Worm (Caenorhabditis elegans) whole organism, L3 larva: ENCODE results near the gene srw-57.
"Not testable (repeated sequence)": the region's sequence is repeated elsewhere in the genome, so short reads cannot be mapped to it uniquely, and the experiment has no call there.

Experiments used
- R02D3.7 ChIP-seq: fragments of 150-350 bp; optimal IDR thresholded peaks from 2 replicates; lab custom pipeline; 2014; ENCODE audit warnings: missing biosample characterization, missing genetic modification characterization
- ama-1 ChIP-seq: fragments of 150-350 bp; optimal IDR thresholded peaks from 2 replicates; lab custom pipeline; 2018
- ceh-16 ChIP-seq: sonication (generic microtip); optimal IDR thresholded peaks from 2 replicates; lab custom pipeline; 2017; ENCODE audit warnings: missing biosample characterization, missing genetic modification characterization
- ceh-82 ChIP-seq: fragments of 150-350 bp; optimal IDR thresholded peaks from 2 replicates; lab custom pipeline; 2014; ENCODE audit warnings: missing biosample characterization, missing genetic modification characterization
- elt-1 ChIP-seq: fragments of 150-350 bp; optimal IDR thresholded peaks from 2 replicates; lab custom pipeline; 2014; ENCODE audit warnings: missing biosample characterization, missing genetic modification characterization
- elt-2 ChIP-seq: sonication (generic microtip); optimal IDR thresholded peaks from 2 replicates; lab custom pipeline; 2016; ENCODE audit warnings: missing genetic modification reagents, mild to moderate bottlenecking, missing genetic modification characterization, missing compliant biosample characterization
- fkh-2 ChIP-seq: fragments of 150-350 bp; optimal IDR thresholded peaks from 2 replicates; lab custom pipeline; 2014; ENCODE audit warnings: missing biosample characterization, missing genetic modification reagents, missing genetic modification characterization
- hmg-11 ChIP-seq: sonication (generic microtip); optimal IDR thresholded peaks from 2 replicates; lab custom pipeline; 2016; ENCODE audit warnings: missing genetic modification characterization, missing compliant biosample characterization
- jun-1 ChIP-seq: fragments of 150-350 bp; optimal IDR thresholded peaks from 2 replicates; lab custom pipeline; 2014; ENCODE audit warnings: missing biosample characterization, missing genetic modification reagents, missing genetic modification characterization
- lin-15B ChIP-seq: fragments of 150-350 bp; optimal IDR thresholded peaks from 2 replicates; lab custom pipeline; 2014; ENCODE audit warnings: missing biosample characterization, missing genetic modification characterization
- lin-39 ChIP-seq: fragments of 150-350 bp; optimal IDR thresholded peaks from 2 replicates; lab custom pipeline; 2018; ENCODE audit warnings: missing biosample characterization, missing genetic modification reagents, missing genetic modification characterization
- mdl-1 ChIP-seq: fragments of 150-350 bp; optimal IDR thresholded peaks from 2 replicates; lab custom pipeline; 2014; ENCODE audit warnings: missing biosample characterization, missing genetic modification characterization
- nfya-1 ChIP-seq: sonication (generic microtip); optimal IDR thresholded peaks from 2 replicates; lab custom pipeline; 2017; ENCODE audit warnings: missing genetic modification characterization, mild to moderate bottlenecking, missing compliant biosample characterization, antibody characterized with exemption, moderate library complexity; ENCODE audit not compliant: insufficient read depth
- nhr-11 ChIP-seq: fragments of 150-350 bp; optimal IDR thresholded peaks from 2 replicates; lab custom pipeline; 2014; ENCODE audit warnings: missing biosample characterization, missing genetic modification characterization
- nhr-23 ChIP-seq: fragments of 150-350 bp; optimal IDR thresholded peaks from 2 replicates; lab custom pipeline; 2014; ENCODE audit warnings: missing biosample characterization, missing genetic modification reagents, missing genetic modification characterization
- nhr-237 ChIP-seq: fragments of 150-350 bp; optimal IDR thresholded peaks from 2 replicates; lab custom pipeline; 2014; ENCODE audit warnings: missing biosample characterization, missing genetic modification characterization
- nhr-28 ChIP-seq: fragments of 150-350 bp; optimal IDR thresholded peaks from 2 replicates; lab custom pipeline; 2014; ENCODE audit warnings: missing biosample characterization, missing genetic modification characterization
- nhr-43 ChIP-seq: sonication (generic microtip); optimal IDR thresholded peaks from 2 replicates; lab custom pipeline; 2016; ENCODE audit warnings: mild to moderate bottlenecking, missing genetic modification characterization, missing compliant biosample characterization; ENCODE audit not compliant: poor library complexity, severe bottlenecking
- nhr-76 ChIP-seq: fragments of 150-350 bp; sonication (generic microtip); optimal IDR thresholded peaks from 5 replicates; lab custom pipeline; 2014; ENCODE audit warnings: missing biosample characterization, missing genetic modification characterization
- nhr-77 ChIP-seq: fragments of 150-350 bp; optimal IDR thresholded peaks from 2 replicates; lab custom pipeline; 2014; ENCODE audit warnings: missing biosample characterization, missing genetic modification characterization
- pha-4 ChIP-seq: fragments of 150-350 bp; optimal IDR thresholded peaks from 2 replicates; lab custom pipeline; 2014; ENCODE audit warnings: missing biosample characterization, missing genetic modification reagents, missing genetic modification characterization
- pqm-1 ChIP-seq: fragments of 150-350 bp; optimal IDR thresholded peaks from 2 replicates; lab custom pipeline; 2017; ENCODE audit warnings: missing biosample characterization, missing genetic modification characterization, inconsistent platforms
- skn-1 ChIP-seq: fragments of 150-350 bp; optimal IDR thresholded peaks from 2 replicates; lab custom pipeline; 2014; ENCODE audit warnings: missing biosample characterization, missing genetic modification characterization
- snpc-4 ChIP-seq: fragments of 150-350 bp; optimal IDR thresholded peaks from 2 replicates; lab custom pipeline; 2014; ENCODE audit warnings: missing biosample characterization, missing genetic modification characterization
- unc-39 ChIP-seq: sonication (generic microtip); optimal IDR thresholded peaks from 4 replicates; lab custom pipeline; 2017; ENCODE audit warnings: missing biosample characterization, missing genetic modification characterization
- zag-1 ChIP-seq: fragments of 150-350 bp; optimal IDR thresholded peaks from 2 replicates; lab custom pipeline; 2014; ENCODE audit warnings: missing biosample characterization, missing genetic modification characterization
- ztf-11 ChIP-seq: fragments of 150-350 bp; optimal IDR thresholded peaks from 2 replicates; lab custom pipeline; 2014; ENCODE audit warnings: missing biosample characterization, missing genetic modification characterization
- ztf-4 ChIP-seq: fragments of 150-350 bp; optimal IDR thresholded peaks from 2 replicates; lab custom pipeline; 2014; ENCODE audit warnings: missing biosample characterization, missing genetic modification characterization

srw-57 gene

ce11 chrV:15996655-15997186 lies 41.9 kb upstream of the srw-57 start, which contains the start of the genes C06C6.9 and C06C6.8:
Gene C06C6.9 (minus strand): TSS chrV:15996755.
Gene C06C6.8 (plus strand): TSS chrV:15997136.
- TF ChIP-seq hmg-11 = no peak
- no peak for TF ChIP-seq mdl-1 (tag; lab: Kevin White, UChicago)
- TF ChIP-seq snpc-4 (tag; lab: Kevin White, UChicago) = no peak
- no peak for TF ChIP-seq lin-15B (tag; lab: Kevin White, UChicago)
- TF ChIP-seq ztf-4 = no peak
- no peak for TF ChIP-seq pqm-1 (tag; lab: Kevin White, UChicago)
- TF ChIP-seq nfya-1 (tag; lab: Kevin White, UChicago) = no peak
- no peak for TF ChIP-seq ceh-16
- no peak for TF ChIP-seq elt-1 (tag; lab: Kevin White, UChicago)
- TF ChIP-seq nhr-23 (tag; lab: Kevin White, UChicago) = no peak
- TF ChIP-seq ama-1 = no peak
- TF ChIP-seq pha-4 = no peak
- no peak for TF ChIP-seq nhr-77
- TF ChIP-seq nhr-237 (tag; lab: Kevin White, UChicago) = no peak
- TF ChIP-seq jun-1 = no peak
- TF ChIP-seq, all 47 proteins: peak for 0

DNA sequence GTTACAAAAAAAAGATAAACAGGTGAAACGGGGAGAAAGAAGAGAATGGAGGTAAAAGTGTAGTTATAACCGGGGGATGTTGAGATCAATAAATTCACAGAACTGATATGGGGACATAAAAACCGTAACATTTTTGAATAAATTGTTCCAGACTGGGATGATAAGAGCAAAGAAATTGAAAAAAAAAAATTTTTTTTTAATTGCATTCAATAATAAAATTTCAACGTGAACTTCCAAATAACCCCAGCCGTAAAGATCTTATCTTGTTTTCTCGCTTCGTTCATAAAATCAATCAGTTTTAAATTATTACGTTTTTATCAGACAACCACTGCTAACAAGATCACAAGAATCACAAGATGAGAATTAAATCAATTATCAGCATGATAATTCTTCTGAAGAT lies 37.0 kb upstream of the srw-57 start, which contains the start of gene C06C6.7:
C06C6.7 (plus strand) TSS at position 301 of the 400 bp plus-strand sequence.
- TF ChIP-seq nhr-76, nhr-23, lin-39 (tag; lab: Kevin White, UChicago): not testable (repeated sequence)
- TF ChIP-seq, all 47 proteins: peak for 0; not testable (repeated sequence) for 47

ce11 chrV:15988074-15988473 lies 33.2 kb upstream of the srw-57 start, which contains the start of gene F36G9.15:
Gene F36G9.15 (minus strand): TSS chrV:15988174.
- TF ChIP-seq nhr-237 (tag; lab: Kevin White, UChicago) (no peak), ceh-82 (no peak), fkh-2 (tag; lab: Kevin White, UChicago) (no peak), pqm-1 (tag; lab: Kevin White, UChicago) (no peak), mdl-1 (tag; lab: Kevin White, UChicago) (no peak)

DNA sequence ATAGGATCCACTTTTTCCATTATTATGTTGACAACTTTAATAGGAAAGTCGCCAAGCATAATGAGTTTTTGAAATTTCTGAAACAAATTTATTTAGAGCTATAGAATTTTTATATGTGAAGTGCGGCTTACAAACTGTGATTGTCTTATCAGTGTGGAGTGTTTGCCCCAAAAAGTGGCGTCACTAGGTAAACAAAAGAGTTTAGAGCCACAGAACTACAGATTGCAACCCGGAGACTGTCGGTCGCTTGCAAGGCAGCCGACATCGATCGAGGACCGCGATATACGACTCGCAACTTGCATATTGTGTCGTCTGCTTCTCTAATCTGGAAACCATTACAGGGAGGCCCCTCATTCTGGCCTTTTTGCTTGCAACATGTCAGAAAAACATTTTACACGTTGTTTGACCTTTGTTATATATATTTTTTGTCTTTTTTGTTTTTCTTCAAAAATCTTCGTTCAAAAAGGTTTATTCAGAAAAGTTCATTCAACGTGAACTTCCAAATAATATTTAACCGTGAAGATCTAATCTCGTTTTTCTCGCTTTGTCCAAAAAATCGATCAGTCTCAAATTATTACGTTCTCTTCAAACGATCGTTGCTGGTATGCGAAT lies 28.0 kb upstream of the srw-57 start, which contains the start of the genes fbxa-99 and F36G9.13:
fbxa-99 (minus strand) TSS at position 122 of the 612 bp plus-strand sequence.
F36G9.13 (plus strand) TSS at position 562 of the 612 bp plus-strand sequence.
- no peak for TF ChIP-seq lin-39 (tag; lab: Kevin White, UChicago)
- TF ChIP-seq pqm-1 (tag; lab: Kevin White, UChicago) = peak; percentile 65
- peak; percentile 67 for TF ChIP-seq elt-2 (tag; lab: Kevin White, UChicago)

- no peak for TF ChIP-seq fkh-2 (tag; lab: Kevin White, UChicago)
- peak; percentile 76 for TF ChIP-seq pqm-1 (tag; lab: Kevin White, UChicago)
- peak; percentile 92 for TF ChIP-seq elt-2 (tag; lab: Kevin White, UChicago)
- TF ChIP-seq ztf-11 = no peak
- TF ChIP-seq, all 47 proteins: peak for 2
Observed at ce11 chrV:15978232-15978764, 23.5 kb upstream of the srw-57 start, which contains the start of gene oac-20. Gene oac-20 (plus strand): TSS chrV:15978714.

DNA sequence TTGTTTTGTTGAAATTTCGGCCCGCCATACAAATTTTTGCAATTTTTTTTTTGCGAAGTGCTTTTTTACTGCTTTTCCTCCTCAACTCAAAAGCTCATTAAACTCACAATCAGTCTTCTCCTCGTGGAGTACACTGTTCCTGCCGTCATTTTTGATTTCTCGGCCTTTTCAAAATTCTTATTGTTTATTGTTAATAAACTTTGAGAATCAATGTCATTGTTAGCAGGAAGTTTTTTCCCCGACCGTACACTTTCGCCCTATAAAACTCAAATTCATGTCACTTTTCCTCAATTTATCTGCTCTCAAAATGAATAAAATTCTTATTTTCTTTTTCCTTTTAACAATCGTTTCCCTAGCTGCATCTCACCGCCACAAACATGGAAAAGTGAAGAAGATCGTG lies 21.0 kb upstream of the srw-57 start, which contains the start of gene clec-232:
clec-232 (plus strand) TSS at position 301 of the 400 bp plus-strand sequence.
- TF ChIP-seq nhr-23 (tag; lab: Kevin White, UChicago) (no peak), unc-39 (tag; lab: Kevin White, UChicago) (no peak), ztf-11 (no peak), ama-1 (no peak), nfya-1 (tag; lab: Kevin White, UChicago) (no peak), R02D3.7 (no peak), nhr-76 (tag; lab: Kevin White, UChicago) (no peak), nhr-11 (tag; lab: Kevin White, UChicago) (no peak), nhr-43 (tag; lab: Kevin White, UChicago) (no peak), ceh-16 (no peak), nhr-237 (tag; lab: Kevin White, UChicago) (no peak), ztf-4 (no peak), elt-1 (tag; lab: Kevin White, UChicago) (no peak), nhr-28 (tag; lab: Kevin White, UChicago) (no peak), zag-1 (tag; lab: Kevin White, UChicago) (no peak), lin-15B (tag; lab: Kevin White, UChicago) (no peak), jun-1 (no peak), pha-4 (no peak), skn-1 (no peak)
